Fruit fly (Drosophila melanogaster): Measurements from ENCODE around the gene sturkopf.

sturkopf gene

dm6 chr3L:1307005-1307632 is 6.1 kb downstream of the sturkopf start, which contains the start of the genes Ctr9 and Nt5a (continued):
- TF ChIP-seq CG7839 (tag; optimal IDR thresholded peaks at IDR 0.05) (no peak), pho (GFP tag; optimal IDR thresholded peaks at IDR 0.05) (peak; percentile 66), CG9215 (GFP tag; IDR thresholded peaks at IDR 0.05) (peak; percentile 44), gce (GFP tag; IDR thresholded peaks at IDR 0.05) (no peak), gem (tag; optimal IDR thresholded peaks at IDR 0.05) (no peak), CG11695 (GFP tag; IDR thresholded peaks at IDR 0.05) (no peak), stc (GFP tag; IDR thresholded peaks at IDR 0.05) (no peak), stwl (tag; optimal IDR thresholded peaks at IDR 0.05) (peak; percentile 78), Dref (GFP tag; IDR thresholded peaks at IDR 0.05) (peak; percentile 96), CG9932 (GFP tag; IDR thresholded peaks at IDR 0.05) (peak; percentile 88), CG15696 (tag; optimal IDR thresholded peaks at IDR 0.05) (no peak), HmgZ (tag; optimal IDR thresholded peaks at IDR 0.05) (peak; percentile 88), Mes4 (GFP tag; optimal IDR thresholded peaks at IDR 0.05) (no peak), CG4617 (GFP tag; optimal IDR thresholded peaks at IDR 0.05; ENCODE audit: borderline replicate concordance) (peak; percentile 98), H2.0 (GFP tag; IDR thresholded peaks at IDR 0.05) (0 out of 2 replicates have a peak, but pooled peaks have one; percentile 28), dpn (GFP tag; optimal IDR thresholded peaks at IDR 0.05) (peak; percentile 55 to 72), Bteb2 (GFP tag; optimal IDR thresholded peaks at IDR 0.05) (peak; percentile 72), CG34422 (GFP tag; IDR thresholded peaks at IDR 0.05) (peak; percentile 84), CG11723 (GFP tag; optimal IDR thresholded peaks at IDR 0.05) (no peak), Gsc (GFP tag; IDR thresholded peaks at IDR 0.05) (no peak), Ptx1 (GFP tag; IDR thresholded peaks at IDR 0.05) (0 out of 2 replicates have a peak, but pooled peaks have one; percentile 41), CG10147 (GFP tag; optimal IDR thresholded peaks at IDR 0.05) (no peak), zfh2 (GFP tag; optimal IDR thresholded peaks at IDR 0.05) (peak; percentile 75), p53 (GFP tag; optimal IDR thresholded peaks at IDR 0.05) (peak; percentile 49), CG12769 (tag; optimal IDR thresholded peaks at IDR 0.05) (peak; percentile 82), ash1 (GFP tag; optimal IDR thresholded peaks at IDR 0.05) (peak; percentile 5), CG2116 (GFP tag; optimal IDR thresholded peaks at IDR 0.05) (peak; percentile 78), CG14014 (GFP tag; IDR thresholded peaks at IDR 0.05) (no peak), CG10979 (tag; optimal IDR thresholded peaks at IDR 0.05) (peak; percentile 13), CG10654 (GFP tag; optimal IDR thresholded peaks at IDR 0.05) (peak; percentile 33), amos (GFP tag; IDR thresholded peaks at IDR 0.05; ENCODE audit: partially characterized antibody) (peak; percentile 81), D (optimal IDR thresholded peaks at IDR 0.05) (no peak), D (GFP tag; optimal IDR thresholded peaks at IDR 0.05) (no peak), CG9797 (GFP tag; optimal IDR thresholded peaks at IDR 0.05) (peak; percentile 37), lmd (GFP tag; IDR thresholded peaks at IDR 0.05) (no peak; the same call in 1 of the 2 replicates), dmrt11E (tag; optimal IDR thresholded peaks at IDR 0.05) (peak; percentile 31), CG4328 (GFP tag; optimal IDR thresholded peaks at IDR 0.05) (no peak), CG1529 (GFP tag; optimal IDR thresholded peaks at IDR 0.05) (no peak), CG6813 (GFP tag; optimal IDR thresholded peaks at IDR 0.05) (no peak), Vsx1 (GFP tag; optimal IDR thresholded peaks at IDR 0.05) (no peak), Adf1 (GFP tag; IDR thresholded peaks at IDR 0.05) (0 out of 2 replicates have a peak, but pooled peaks have one; percentile 38), CG6254 (GFP tag; optimal IDR thresholded peaks at IDR 0.05) (no peak), lbe (GFP tag; optimal IDR thresholded peaks at IDR 0.05) (no peak), Side (GFP tag; optimal IDR thresholded peaks at IDR 0.05) (peak; percentile 49), CG4730 (GFP tag; IDR thresholded peaks at IDR 0.05) (no peak), CG10462 (GFP tag; optimal IDR thresholded peaks at IDR 0.05) (no peak), Chrac-16 (GFP tag; optimal IDR thresholded peaks at IDR 0.05) (peak; percentile 59), CG7786 (GFP tag; optimal IDR thresholded peaks at IDR 0.05) (peak; percentile 52), CG1024 (GFP tag; IDR thresholded peaks at IDR 0.05) (no peak), CG14441 (GFP tag; IDR thresholded peaks at IDR 0.05) (no peak), ac (GFP tag; optimal IDR thresholded peaks at IDR 0.05) (no peak)

Measured in whole organism, embryonic.